Worm (Caenorhabditis elegans): ENCODE data around the gene dhp-2.

The dhp-2 gene

DNA sequence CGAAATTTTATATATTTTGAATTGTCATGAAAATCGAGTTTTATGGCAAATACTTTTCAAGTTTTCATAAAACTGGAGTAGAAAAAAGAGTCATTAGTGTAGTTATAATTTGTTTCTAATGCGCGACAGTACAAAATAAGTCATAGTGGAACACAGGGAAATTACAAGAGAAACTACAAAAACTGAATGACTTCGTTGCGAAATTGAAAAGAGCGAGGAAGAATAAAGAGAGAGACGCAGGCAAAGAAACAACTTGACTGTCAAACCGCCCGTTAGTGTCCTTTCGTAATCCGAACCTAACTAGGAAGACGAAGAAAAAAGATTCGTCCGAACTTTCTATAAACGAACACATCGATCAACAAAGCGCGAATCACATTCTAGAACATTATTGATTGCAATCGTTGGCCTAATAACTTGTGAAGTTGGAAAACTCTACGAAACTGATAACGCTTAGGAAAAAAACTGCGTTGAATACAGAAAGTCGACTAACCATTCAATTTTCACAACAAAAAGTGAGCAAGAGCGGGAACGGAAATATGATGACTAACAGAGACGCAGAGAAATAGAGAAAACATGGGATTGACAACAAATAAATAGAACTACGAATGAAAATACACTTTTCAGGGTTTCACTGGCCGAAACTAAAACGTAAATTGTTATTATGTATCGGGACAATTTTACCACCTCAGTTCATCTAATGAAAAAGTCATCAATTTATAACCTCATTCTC is 15.6 kb downstream of the dhp-2 start:
- TF ChIP-seq cnd-1 (tag; optimal IDR thresholded peaks at IDR 0.05) (no peak), ham-2 (GFP tag; optimal IDR thresholded peaks at IDR 0.05) (no peak), ceh-43 (GFP tag; optimal IDR thresholded peaks at IDR 0.05) (no peak), ceh-83 (GFP tag; optimal IDR thresholded peaks at IDR 0.05) (no peak), unc-39 (tag; optimal IDR thresholded peaks at IDR 0.05) (no peak), mls-2 (tag; optimal IDR thresholded peaks at IDR 0.05) (no peak), nhr-28 (tag; optimal IDR thresholded peaks at IDR 0.05) (no peak), nhr-12 (tag; optimal IDR thresholded peaks at IDR 0.05) (no peak), hlh-1 (tag; optimal IDR thresholded peaks at IDR 0.05) (no peak), pha-4 (tag; optimal IDR thresholded peaks at IDR 0.05) (no peak), elt-1 (tag; optimal IDR thresholded peaks at IDR 0.05; ENCODE audit: borderline replicate concordance, insufficient read depth) (no peak), unc-62 (GFP tag; optimal IDR thresholded peaks at IDR 0.05) (no peak), mep-1 (tag; optimal IDR thresholded peaks at IDR 0.05) (no peak), nhr-237 (tag; optimal IDR thresholded peaks at IDR 0.05) (no peak), flh-1 (GFP tag; optimal IDR thresholded peaks at IDR 0.05) (no peak), snpc-4 (tag; optimal IDR thresholded peaks at IDR 0.05) (no peak), ceh-39 (tag; optimal IDR thresholded peaks at IDR 0.05) (no peak)

DNA sequence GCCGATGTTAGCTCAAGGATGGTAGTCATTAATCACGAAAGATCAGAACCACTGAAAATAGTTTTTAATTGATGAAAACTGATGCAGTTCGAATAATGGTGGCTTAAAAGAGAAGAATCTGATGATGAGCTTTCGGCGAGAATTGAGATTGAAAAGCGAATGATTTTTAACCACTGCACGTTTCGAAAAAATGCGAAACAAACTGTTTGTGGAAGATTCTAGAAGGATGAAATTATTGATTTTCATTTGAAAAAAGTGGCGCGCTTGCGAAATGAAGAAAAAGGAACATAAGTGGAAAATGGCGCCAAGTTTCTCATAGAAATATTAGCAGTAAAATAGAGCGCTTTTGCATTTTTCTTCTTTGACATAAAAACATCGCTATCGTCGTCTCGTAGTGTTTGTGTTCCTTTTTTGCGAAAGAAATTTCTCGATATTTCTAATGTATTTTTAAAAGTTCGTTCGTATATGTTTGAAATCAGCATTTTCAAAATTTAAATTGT is 17.0 kb downstream of the dhp-2 start, which contains the start of gene uba-1:
Gene uba-1 (minus strand): TSS at position 51 of the 500 bp plus-strand sequence.
- no peak for TF ChIP-seq mep-1 (tag; optimal IDR thresholded peaks at IDR 0.05)
- TF ChIP-seq lin-13 (tag; optimal IDR thresholded peaks at IDR 0.05), result no peak
- no peak for TF ChIP-seq drap-1 (GFP tag; optimal IDR thresholded peaks at IDR 0.05)
- no peak for TF ChIP-seq unc-62 (GFP tag; optimal IDR thresholded peaks at IDR 0.05)
- TF ChIP-seq sem-2 (GFP tag; optimal IDR thresholded peaks at IDR 0.05), result no peak
- TF ChIP-seq M03D4.4 (tag; optimal IDR thresholded peaks at IDR 0.05), result no peak

DNA sequence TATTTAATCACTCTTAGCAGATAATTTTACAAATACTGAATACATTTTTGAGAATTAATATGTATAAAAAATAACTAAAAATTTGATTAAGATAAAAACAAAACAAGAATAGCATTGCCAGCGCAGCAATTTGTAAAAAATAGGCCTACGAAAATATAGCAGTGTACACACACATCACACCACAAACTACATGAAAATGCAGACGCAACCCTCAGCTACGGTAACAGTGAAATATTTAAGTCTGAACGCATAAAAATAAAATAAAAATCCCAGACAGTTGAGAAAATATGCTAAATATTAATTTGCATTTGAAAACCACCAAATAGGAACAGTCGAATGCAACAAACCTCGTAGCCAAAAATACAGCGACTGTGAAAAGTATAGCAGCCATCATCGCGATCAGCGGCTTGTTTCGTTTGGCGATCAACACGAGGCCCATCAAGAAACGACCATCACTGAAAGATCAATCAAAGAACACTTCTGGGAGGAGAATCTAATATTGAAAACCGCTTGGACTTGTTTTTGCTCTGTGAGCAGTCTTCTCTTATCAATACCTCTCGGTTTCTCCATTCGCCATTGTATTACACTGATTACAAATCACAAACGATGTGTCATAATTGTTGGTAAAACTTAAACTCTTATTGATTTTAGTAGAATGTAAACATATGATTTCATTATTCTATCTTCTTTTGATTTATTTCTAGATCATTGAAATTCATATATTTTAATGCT is 20.7 kb downstream of the dhp-2 start, which contains the start of gene pyp-1:
Gene pyp-1 (minus strand): TSS at position 439 of the 732 bp plus-strand sequence.
- TF ChIP-seq blmp-1 (tag; optimal IDR thresholded peaks at IDR 0.05), result no peak
- TF ChIP-seq lsy-2 (tag; optimal IDR thresholded peaks at IDR 0.05), result peak; percentile 54

DNA sequence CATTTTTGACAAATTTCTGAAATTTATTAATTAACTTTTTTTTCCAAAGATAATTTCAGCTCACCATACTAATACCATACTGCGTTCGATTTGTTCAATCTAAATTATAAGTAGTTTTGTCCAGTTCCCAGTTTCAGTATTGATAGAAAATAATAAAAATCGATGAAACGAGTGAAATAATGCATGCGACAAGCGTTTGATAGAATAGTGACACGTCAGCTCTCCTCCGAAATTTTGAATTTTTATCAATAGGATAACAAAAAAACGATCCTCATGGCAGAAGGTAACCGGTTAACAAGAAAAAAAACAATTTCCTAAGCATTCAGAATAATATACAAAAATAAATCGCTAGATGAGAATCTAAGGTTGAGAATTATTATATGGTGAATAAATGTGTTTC is 23.8 kb downstream of the dhp-2 start, which contains the start of gene C47E12.3:
Gene C47E12.3 (minus strand): TSS at position 101 of the 400 bp plus-strand sequence.
- no peak for TF ChIP-seq cnd-1 (tag; optimal IDR thresholded peaks at IDR 0.05)
- no peak for TF ChIP-seq bed-3 (GFP tag; optimal IDR thresholded peaks at IDR 0.05)
- no peak for TF ChIP-seq ham-2 (GFP tag; optimal IDR thresholded peaks at IDR 0.05)

DNA sequence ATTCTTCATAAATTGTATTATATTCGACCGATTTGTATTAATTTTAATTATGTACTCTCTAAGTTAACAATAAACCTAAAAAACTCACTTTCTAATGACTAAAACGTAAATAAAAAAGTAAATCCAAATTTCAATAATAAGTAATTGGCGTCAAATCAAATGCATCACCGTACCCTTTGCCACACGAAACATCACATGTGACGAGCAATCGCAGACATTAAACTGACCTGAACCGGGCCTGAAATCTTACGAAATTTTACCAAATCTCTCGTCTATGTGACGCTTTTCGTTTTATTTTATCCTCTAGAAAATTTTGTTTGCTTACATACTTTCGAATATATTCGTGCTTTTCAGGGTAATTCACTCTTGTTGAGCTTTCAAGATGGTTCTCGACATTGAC is 25.4 kb downstream of the dhp-2 start, which contains the start of the genes C47E12.2 and sars-1:
Gene C47E12.2 (minus strand): TSS at position 131 of the 400 bp plus-strand sequence.
Gene sars-1 (plus strand): TSS at position 355 of the 400 bp plus-strand sequence.
- TF ChIP-seq lsy-2 (tag; optimal IDR thresholded peaks at IDR 0.05), result peak; percentile 90
- no peak for TF ChIP-seq nhr-76 (tag; optimal IDR thresholded peaks at IDR 0.05)
- TF ChIP-seq ceh-83 (GFP tag; optimal IDR thresholded peaks at IDR 0.05), result no peak
- no peak for TF ChIP-seq drap-1 (GFP tag; optimal IDR thresholded peaks at IDR 0.05)

DNA sequence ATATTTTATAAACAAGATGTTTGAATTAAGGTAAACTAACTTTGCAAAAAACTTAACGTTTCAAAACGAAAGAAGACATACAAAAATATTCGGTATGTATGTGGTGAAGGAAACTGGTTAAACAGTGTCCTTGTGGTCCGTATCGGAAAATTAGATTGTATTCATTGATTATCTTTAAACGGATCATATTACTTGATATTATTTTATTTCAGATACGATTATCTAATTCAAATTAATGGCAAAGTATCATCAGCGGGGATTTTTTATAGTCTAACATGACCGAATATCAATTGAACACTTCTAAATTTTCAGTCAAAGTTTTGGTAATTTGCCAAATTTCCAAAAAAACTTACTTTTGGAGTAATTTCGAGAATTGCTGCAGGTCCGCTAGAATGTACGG is 28.9 kb downstream of the dhp-2 start, which contains the start of gene C47E12.13:
Gene C47E12.13 (minus strand): TSS at position 101 of the 400 bp plus-strand sequence.
- no peak for TF ChIP-seq nhr-76 (tag; optimal IDR thresholded peaks at IDR 0.05)
- no peak for TF ChIP-seq nhr-2 (tag; optimal IDR thresholded peaks at IDR 0.05)
- no peak for TF ChIP-seq unc-62 (GFP tag; optimal IDR thresholded peaks at IDR 0.05)
- TF ChIP-seq ztf-11 (tag; optimal IDR thresholded peaks at IDR 0.05), result no peak
- no peak for TF ChIP-seq nhr-237 (tag; optimal IDR thresholded peaks at IDR 0.05)
- no peak for TF ChIP-seq elt-1 (tag; optimal IDR thresholded peaks at IDR 0.05; ENCODE audit: borderline replicate concordance, insufficient read depth)
- no peak for TF ChIP-seq lin-13 (tag; optimal IDR thresholded peaks at IDR 0.05)
- no peak for TF ChIP-seq mab-5 (tag; optimal IDR thresholded peaks at IDR 0.05)
- no peak for TF ChIP-seq unc-120 (tag; optimal IDR thresholded peaks at IDR 0.05; ENCODE audit: poor library complexity, severe bottlenecking)
- TF ChIP-seq ceh-39 (tag; optimal IDR thresholded peaks at IDR 0.05), result no peak
- TF ChIP-seq mls-2 (tag; optimal IDR thresholded peaks at IDR 0.05), result no peak
- TF ChIP-seq sem-2 (GFP tag; optimal IDR thresholded peaks at IDR 0.05), result no peak
- TF ChIP-seq M03D4.4 (tag; optimal IDR thresholded peaks at IDR 0.05), result no peak
- TF ChIP-seq blmp-1 (tag; optimal IDR thresholded peaks at IDR 0.05), result no peak

Data from whole organism, mixed stage, embryonic.